Fruit fly (Drosophila melanogaster) whole organism, pupa: ENCODE data around the gene Nf-YC.

ENCODE experiments used
- CG10348 ChIP-seq: fragments of 200-800 bp; sonication (Bioruptor generic); IDR thresholded peaks from 2 replicates; pipeline ENCODE4 v1.3.6; 2022; ENCODE audit warnings: missing biosample characterization, missing genetic modification characterization
- CG12605 ChIP-seq: fragments of 200-800 bp; sonication (Bioruptor generic); IDR thresholded peaks from 2 replicates; pipeline ENCODE4 v1.3.6; 2022; ENCODE audit warnings: missing biosample characterization, missing genetic modification characterization
- CG13204 ChIP-seq: fragments of 200-800 bp; sonication (Bioruptor generic); optimal IDR thresholded peaks from 2 replicates; lab custom pipeline; 2018; ENCODE audit warnings: missing biosample characterization, mild to moderate bottlenecking, missing genetic modification characterization, moderate library complexity
- CG14655 ChIP-seq: fragments of 200-800 bp; sonication (Bioruptor generic); optimal IDR thresholded peaks from 3 replicates; lab custom pipeline; 2017; ENCODE audit warnings: mild to moderate bottlenecking, missing biosample characterization, missing genetic modification reagents, missing genetic modification characterization
- CG15710 ChIP-seq: fragments of 200-800 bp; sonication (Bioruptor generic); optimal IDR thresholded peaks from 2 replicates; lab custom pipeline; 2018; ENCODE audit warnings: missing biosample characterization, mild to moderate bottlenecking, missing genetic modification characterization, moderate library complexity
- CG17806 ChIP-seq: fragments of 200-800 bp; sonication (Bioruptor generic); optimal IDR thresholded peaks from 2 replicates; lab custom pipeline; 2018; ENCODE audit warnings: missing biosample characterization, mild to moderate bottlenecking, missing genetic modification characterization, moderate library complexity
- CG32121 ChIP-seq: fragments of 200-800 bp; sonication (Bioruptor generic); IDR thresholded peaks from 2 replicates; pipeline ENCODE4 v1.3.6; 2022; ENCODE audit warnings: missing biosample characterization, missing genetic modification characterization
- CG34367 ChIP-seq: fragments of 200-800 bp; sonication (Bioruptor generic); optimal IDR thresholded peaks from 2 replicates; lab custom pipeline; 2018; ENCODE audit warnings: missing biosample characterization, mild to moderate bottlenecking, missing genetic modification characterization
- CG4496 ChIP-seq: fragments of 200-800 bp; sonication (Bioruptor generic); IDR thresholded peaks from 3 replicates; pipeline ENCODE4 v1.3.6; 2022; ENCODE audit warnings: missing biosample characterization, missing genetic modification characterization
- CG8159 ChIP-seq: fragments of 200-800 bp; sonication (Bioruptor generic); optimal IDR thresholded peaks from 3 replicates; lab custom pipeline; 2018; ENCODE audit warnings: missing biosample characterization, mild to moderate bottlenecking, missing genetic modification characterization, moderate library complexity
- CG8301 ChIP-seq: fragments of 200-800 bp; sonication (Bioruptor generic); optimal IDR thresholded peaks from 2 replicates; lab custom pipeline; 2018; ENCODE audit warnings: missing biosample characterization, mild to moderate bottlenecking, missing genetic modification characterization
- CG9948 ChIP-seq: fragments of 200-800 bp; sonication (Bioruptor generic); optimal IDR thresholded peaks from 2 replicates; lab custom pipeline; 2018; ENCODE audit warnings: missing biosample characterization, mild to moderate bottlenecking, missing genetic modification characterization, moderate library complexity
- D1 ChIP-seq: fragments of 200-800 bp; sonication (Bioruptor generic); optimal IDR thresholded peaks from 2 replicates; lab custom pipeline; 2018; ENCODE audit warnings: missing biosample characterization, mild to moderate bottlenecking, missing genetic modification characterization, moderate library complexity
- EcR ChIP-seq: fragments of 200-800 bp; sonication (Bioruptor generic); optimal IDR thresholded peaks from 3 replicates; lab custom pipeline; 2019; ENCODE audit warnings: missing biosample characterization, missing genetic modification characterization, mild to moderate bottlenecking, moderate library complexity, missing genetic modification reagents
- Ets98B ChIP-seq: fragments of 200-800 bp; sonication (Bioruptor generic); IDR thresholded peaks from 2 replicates; pipeline ENCODE4 v1.3.6; 2022; ENCODE audit warnings: missing biosample characterization, missing genetic modification characterization
- Pif1A ChIP-seq: fragments of 200-800 bp; sonication (Bioruptor generic); optimal IDR thresholded peaks from 3 replicates; lab custom pipeline; 2016; ENCODE audit warnings: missing biosample characterization, missing genetic modification characterization
- Pif1B ChIP-seq: fragments of 200-800 bp; sonication (Bioruptor generic); optimal IDR thresholded peaks from 3 replicates; lab custom pipeline; 2016; ENCODE audit warnings: missing biosample characterization, missing genetic modification characterization
- Snoo ChIP-seq: fragments of 200-800 bp; sonication (Bioruptor generic); optimal IDR thresholded peaks from 3 replicates; lab custom pipeline; 2017; ENCODE audit warnings: missing biosample characterization, mild to moderate bottlenecking, missing genetic modification characterization, inconsistent platforms
- fd96Ca ChIP-seq: fragments of 200-800 bp; sonication (Bioruptor generic); IDR thresholded peaks from 3 replicates; pipeline ENCODE4 v1.3.6; 2022; ENCODE audit warnings: missing biosample characterization, missing genetic modification characterization
- gl ChIP-seq: fragments of 200-800 bp; sonication (Bioruptor generic); optimal IDR thresholded peaks from 2 replicates; lab custom pipeline; 2018; ENCODE audit warnings: missing biosample characterization, mild to moderate bottlenecking, missing genetic modification characterization
- rn ChIP-seq: fragments of 200-800 bp; sonication (Bioruptor generic); IDR thresholded peaks from 2 replicates; pipeline ENCODE4 v1.3.6; 2022; ENCODE audit warnings: missing biosample characterization, missing genetic modification characterization

The Nf-YC gene

dm6 chrX:6792891-6793290 lies 27.8 kb downstream of the Nf-YC start:
- TF ChIP-seq CG12605 (GFP tag; lab: Robert Waterston, UW) (peak; percentile 23; the same call in 1 of the 2 replicates), CG15710 (tag; lab: Kevin White, UChicago) (no peak), fd96Ca (GFP tag; lab: Robert Waterston, UW) (peak; percentile 31; the same call in 2 of the 3 replicates), Snoo (tag; lab: Kevin White, UChicago) (no peak), CG9948 (tag; lab: Kevin White, UChicago) (no peak), CG4496 (GFP tag; lab: Robert Waterston, UW) (peak; percentile 68), rn (peak; percentile 55; the same call in 1 of the 2 replicates), CG32121 (GFP tag; lab: Robert Waterston, UW) (peak; percentile 11; the same call in 1 of the 2 replicates), CG17806 (tag; lab: Kevin White, UChicago) (no peak), CG10348 (GFP tag; lab: Robert Waterston, UW) (no peak), Ets98B (GFP tag; lab: Robert Waterston, UW) (peak; percentile 41)

dm6 chrX:6791531-6791930 lies 29.2 kb downstream of the Nf-YC start:
- TF ChIP-seq CG10348 (GFP tag; lab: Robert Waterston, UW) (no peak), rn (peak; percentile 76; the same call in 1 of the 2 replicates), CG15710 (tag; lab: Kevin White, UChicago) (peak; percentile 29), CG4496 (GFP tag; lab: Robert Waterston, UW) (peak; percentile 93), CG9948 (tag; lab: Kevin White, UChicago) (peak; percentile 18), Pif1B (no peak), CG34367 (tag; lab: Kevin White, UChicago) (peak; percentile 14), fd96Ca (GFP tag; lab: Robert Waterston, UW) (peak; percentile 93), EcR (GFP tag; lab: Kevin White, UChicago) (no peak), Ets98B (GFP tag; lab: Robert Waterston, UW) (peak; percentile 94), Pif1A (GFP tag; lab: Kevin White, UChicago) (no peak), CG14655 (GFP tag; lab: Kevin White, UChicago) (no peak), D1 (tag; lab: Kevin White, UChicago) (no peak), CG17806 (tag; lab: Kevin White, UChicago) (peak; percentile 45), CG32121 (GFP tag; lab: Robert Waterston, UW) (peak; percentile 85), Snoo (tag; lab: Kevin White, UChicago) (peak; percentile 56), CG13204 (GFP tag; lab: Kevin White, UChicago) (no peak), gl (tag; lab: Kevin White, UChicago) (no peak), CG8159 (peak; percentile 37), CG8301 (tag; lab: Kevin White, UChicago) (peak; percentile 80), CG12605 (GFP tag; lab: Robert Waterston, UW) (peak; percentile 76)

- TF ChIP-seq CG4496 (GFP tag; lab: Robert Waterston, UW) (no peak), Ets98B (GFP tag; lab: Robert Waterston, UW) (no peak), CG12605 (GFP tag; lab: Robert Waterston, UW) (no peak), CG32121 (GFP tag; lab: Robert Waterston, UW) (no peak), Pif1B (no peak), CG8301 (tag; lab: Kevin White, UChicago) (no peak), D1 (tag; lab: Kevin White, UChicago) (no peak), Snoo (tag; lab: Kevin White, UChicago) (no peak), CG10348 (GFP tag; lab: Robert Waterston, UW) (no peak), gl (tag; lab: Kevin White, UChicago) (no peak)
Measured at dm6 chrX:6790944-6791343, 29.8 kb downstream of the Nf-YC start.

- peak; percentile 23 for TF ChIP-seq Pif1B
- TF ChIP-seq CG32121 (GFP tag; lab: Robert Waterston, UW), result no peak
- TF ChIP-seq CG15710 (tag; lab: Kevin White, UChicago), result peak; percentile 21
- TF ChIP-seq CG8159, result peak; percentile 21
- TF ChIP-seq CG14655 (GFP tag; lab: Kevin White, UChicago), result no peak
- no peak for TF ChIP-seq rn
- 0 out of 3 replicates have a peak, but pooled peaks have one; percentile 15 for TF ChIP-seq CG4496 (GFP tag; lab: Robert Waterston, UW)
Measured at dm6 chrX:6779609-6780139, 41.0 kb downstream of the Nf-YC start, which contains the start of gene shf. TSS of gene shf (minus strand) at chrX:6779659.

- TF ChIP-seq CG8159, result peak; percentile 5
- TF ChIP-seq CG34367 (tag; lab: Kevin White, UChicago), result peak; percentile 1
- peak; percentile 16 for TF ChIP-seq CG15710 (tag; lab: Kevin White, UChicago)
- no peak for TF ChIP-seq CG4496 (GFP tag; lab: Robert Waterston, UW)
- TF ChIP-seq CG9948 (tag; lab: Kevin White, UChicago), result peak; percentile 28
Measured at dm6 chrX:6778780-6779179, 41.9 kb downstream of the Nf-YC start.

- TF ChIP-seq fd96Ca (GFP tag; lab: Robert Waterston, UW) (no peak), CG14655 (GFP tag; lab: Kevin White, UChicago) (peak; percentile 60), Ets98B (GFP tag; lab: Robert Waterston, UW) (no peak), Pif1B (peak; percentile 20), CG17806 (tag; lab: Kevin White, UChicago) (peak; percentile 34), CG34367 (tag; lab: Kevin White, UChicago) (peak; percentile 31), Pif1A (GFP tag; lab: Kevin White, UChicago) (peak; percentile 10), CG12605 (GFP tag; lab: Robert Waterston, UW) (no peak), CG8159 (peak; percentile 67), EcR (GFP tag; lab: Kevin White, UChicago) (peak; percentile 33), CG10348 (GFP tag; lab: Robert Waterston, UW) (no peak), CG32121 (GFP tag; lab: Robert Waterston, UW) (no peak), CG4496 (GFP tag; lab: Robert Waterston, UW) (peak; percentile 24; the same call in 1 of the 3 replicates), CG13204 (GFP tag; lab: Kevin White, UChicago) (no peak), gl (tag; lab: Kevin White, UChicago) (no peak), CG9948 (tag; lab: Kevin White, UChicago) (peak; percentile 54), CG15710 (tag; lab: Kevin White, UChicago) (peak; percentile 49), rn (no peak), CG8301 (tag; lab: Kevin White, UChicago) (peak; percentile 26), Snoo (tag; lab: Kevin White, UChicago) (no peak), D1 (tag; lab: Kevin White, UChicago) (no peak)
- TF ChIP-seq, all 21 proteins: peak for 11
Measured at dm6 chrX:6778068-6778467, 42.7 kb downstream of the Nf-YC start.
